Worm (Caenorhabditis elegans) whole organism, dauer: ENCODE results near the gene fbxa-108.

Experiments used
- unc-62 ChIP-seq: sonication (generic microtip); optimal IDR thresholded peaks from 2 replicates; lab custom pipeline; 2017; ENCODE audit warnings: missing biosample characterization, missing genetic modification reagents, missing genetic modification characterization

Gene fbxa-108

DNA sequence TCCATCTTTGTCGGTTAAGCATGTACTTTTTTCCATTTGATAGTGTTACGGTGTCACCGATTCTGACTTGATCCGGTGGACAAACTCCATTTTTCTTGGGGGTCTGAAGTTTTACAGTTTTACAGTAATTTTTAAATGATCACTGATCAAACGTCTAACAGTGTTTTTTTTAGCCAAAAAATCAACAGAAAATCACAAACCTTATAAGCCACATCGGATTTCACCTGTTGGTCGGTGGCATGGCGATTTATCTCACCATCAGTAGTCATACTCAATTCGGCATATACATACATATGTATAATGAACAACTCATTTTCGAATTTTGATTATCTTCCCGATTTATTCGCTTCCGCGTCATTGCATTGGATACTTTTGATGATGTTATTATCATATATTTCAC lies 51.4 kb downstream of the fbxa-108 start, which contains the start of gene srz-91:
Gene srz-91, plus strand, starts transcription at position 301 of the 400 bp plus-strand sequence.
- TF ChIP-seq unc-62 (GFP tag; lab: Kevin White, UChicago) = no peak
